Fruit fly (Drosophila melanogaster) whole organism, pupa: ENCODE results near the gene Tmem43.

ENCODE experiments used
- CG10348 ChIP-seq: fragments of 200-800 bp; sonication (Bioruptor generic); IDR thresholded peaks from 2 replicates; pipeline ENCODE4 v1.3.6; 2022; ENCODE audit warnings: missing biosample characterization, missing genetic modification characterization
- CG12605 ChIP-seq: fragments of 200-800 bp; sonication (Bioruptor generic); IDR thresholded peaks from 2 replicates; pipeline ENCODE4 v1.3.6; 2022; ENCODE audit warnings: missing biosample characterization, missing genetic modification characterization
- CG13204 ChIP-seq: fragments of 200-800 bp; sonication (Bioruptor generic); optimal IDR thresholded peaks from 2 replicates; lab custom pipeline; 2018; ENCODE audit warnings: missing biosample characterization, mild to moderate bottlenecking, missing genetic modification characterization, moderate library complexity
- CG14655 ChIP-seq: fragments of 200-800 bp; sonication (Bioruptor generic); optimal IDR thresholded peaks from 3 replicates; lab custom pipeline; 2017; ENCODE audit warnings: mild to moderate bottlenecking, missing biosample characterization, missing genetic modification reagents, missing genetic modification characterization
- CG15710 ChIP-seq: fragments of 200-800 bp; sonication (Bioruptor generic); optimal IDR thresholded peaks from 2 replicates; lab custom pipeline; 2018; ENCODE audit warnings: missing biosample characterization, mild to moderate bottlenecking, missing genetic modification characterization, moderate library complexity
- CG17806 ChIP-seq: fragments of 200-800 bp; sonication (Bioruptor generic); optimal IDR thresholded peaks from 2 replicates; lab custom pipeline; 2018; ENCODE audit warnings: missing biosample characterization, mild to moderate bottlenecking, missing genetic modification characterization, moderate library complexity
- CG32121 ChIP-seq: fragments of 200-800 bp; sonication (Bioruptor generic); IDR thresholded peaks from 2 replicates; pipeline ENCODE4 v1.3.6; 2022; ENCODE audit warnings: missing biosample characterization, missing genetic modification characterization
- CG34367 ChIP-seq: fragments of 200-800 bp; sonication (Bioruptor generic); optimal IDR thresholded peaks from 2 replicates; lab custom pipeline; 2018; ENCODE audit warnings: missing biosample characterization, mild to moderate bottlenecking, missing genetic modification characterization
- CG4496 ChIP-seq: fragments of 200-800 bp; sonication (Bioruptor generic); IDR thresholded peaks from 3 replicates; pipeline ENCODE4 v1.3.6; 2022; ENCODE audit warnings: missing biosample characterization, missing genetic modification characterization
- CG8159 ChIP-seq: fragments of 200-800 bp; sonication (Bioruptor generic); optimal IDR thresholded peaks from 3 replicates; lab custom pipeline; 2018; ENCODE audit warnings: missing biosample characterization, mild to moderate bottlenecking, missing genetic modification characterization, moderate library complexity
- CG8301 ChIP-seq: fragments of 200-800 bp; sonication (Bioruptor generic); optimal IDR thresholded peaks from 2 replicates; lab custom pipeline; 2018; ENCODE audit warnings: missing biosample characterization, mild to moderate bottlenecking, missing genetic modification characterization
- CG9948 ChIP-seq: fragments of 200-800 bp; sonication (Bioruptor generic); optimal IDR thresholded peaks from 2 replicates; lab custom pipeline; 2018; ENCODE audit warnings: missing biosample characterization, mild to moderate bottlenecking, missing genetic modification characterization, moderate library complexity
- D1 ChIP-seq: fragments of 200-800 bp; sonication (Bioruptor generic); optimal IDR thresholded peaks from 2 replicates; lab custom pipeline; 2018; ENCODE audit warnings: missing biosample characterization, mild to moderate bottlenecking, missing genetic modification characterization, moderate library complexity
- EcR ChIP-seq: fragments of 200-800 bp; sonication (Bioruptor generic); optimal IDR thresholded peaks from 3 replicates; lab custom pipeline; 2019; ENCODE audit warnings: missing biosample characterization, missing genetic modification characterization, mild to moderate bottlenecking, moderate library complexity, missing genetic modification reagents
- Ets98B ChIP-seq: fragments of 200-800 bp; sonication (Bioruptor generic); IDR thresholded peaks from 2 replicates; pipeline ENCODE4 v1.3.6; 2022; ENCODE audit warnings: missing biosample characterization, missing genetic modification characterization
- Pif1A ChIP-seq: fragments of 200-800 bp; sonication (Bioruptor generic); optimal IDR thresholded peaks from 3 replicates; lab custom pipeline; 2016; ENCODE audit warnings: missing biosample characterization, missing genetic modification characterization
- Pif1B ChIP-seq: fragments of 200-800 bp; sonication (Bioruptor generic); optimal IDR thresholded peaks from 3 replicates; lab custom pipeline; 2016; ENCODE audit warnings: missing biosample characterization, missing genetic modification characterization
- Snoo ChIP-seq: fragments of 200-800 bp; sonication (Bioruptor generic); optimal IDR thresholded peaks from 3 replicates; lab custom pipeline; 2017; ENCODE audit warnings: missing biosample characterization, mild to moderate bottlenecking, missing genetic modification characterization, inconsistent platforms
- fd96Ca ChIP-seq: fragments of 200-800 bp; sonication (Bioruptor generic); IDR thresholded peaks from 3 replicates; pipeline ENCODE4 v1.3.6; 2022; ENCODE audit warnings: missing biosample characterization, missing genetic modification characterization
- gl ChIP-seq: fragments of 200-800 bp; sonication (Bioruptor generic); optimal IDR thresholded peaks from 2 replicates; lab custom pipeline; 2018; ENCODE audit warnings: missing biosample characterization, mild to moderate bottlenecking, missing genetic modification characterization
- rn ChIP-seq: fragments of 200-800 bp; sonication (Bioruptor generic); IDR thresholded peaks from 2 replicates; pipeline ENCODE4 v1.3.6; 2022; ENCODE audit warnings: missing biosample characterization, missing genetic modification characterization

Tmem43 gene

dm6 chr3L:7940558-7941238, 25.8 kb upstream of the Tmem43 start:
- TF ChIP-seq gl (tag; lab: Kevin White, UChicago) (no peak), Snoo (tag; lab: Kevin White, UChicago) (no peak), CG34367 (tag; lab: Kevin White, UChicago) (no peak), CG10348 (GFP tag; lab: Robert Waterston, UW) (no peak), rn (GFP tag; lab: Robert Waterston, UW) (no peak)
- TF ChIP-seq, all 21 proteins: peak for 0

- TF ChIP-seq Ets98B (GFP tag; lab: Robert Waterston, UW) (no peak), CG10348 (GFP tag; lab: Robert Waterston, UW) (no peak), CG4496 (GFP tag; lab: Robert Waterston, UW) (no peak), fd96Ca (GFP tag; lab: Robert Waterston, UW) (no peak), CG9948 (tag; lab: Kevin White, UChicago) (no peak), gl (tag; lab: Kevin White, UChicago) (no peak), CG8301 (tag; lab: Kevin White, UChicago) (no peak), CG15710 (no peak), CG13204 (no peak), CG8159 (tag; lab: Kevin White, UChicago) (no peak), CG14655 (GFP tag; lab: Kevin White, UChicago) (no peak), CG12605 (no peak), CG32121 (no peak), CG17806 (tag; lab: Kevin White, UChicago) (no peak), Snoo (tag; lab: Kevin White, UChicago) (no peak), CG34367 (tag; lab: Kevin White, UChicago) (no peak), D1 (tag; lab: Kevin White, UChicago) (no peak)
Measured at dm6 chr3L:7938638-7939037, 23.7 kb upstream of the Tmem43 start.

dm6 chr3L:7935933-7936494, 21.1 kb upstream of the Tmem43 start, which contains the start of the genes syd and Srp9:
TSS of gene syd (minus strand) at chr3L:7936120.
TSS of gene Srp9 (plus strand) at chr3L:7936373.
- no peak for TF ChIP-seq CG12605
- no peak for TF ChIP-seq CG14655 (GFP tag; lab: Kevin White, UChicago)
- TF ChIP-seq Pif1B = no peak
- TF ChIP-seq CG34367 (tag; lab: Kevin White, UChicago) = no peak
- no peak for TF ChIP-seq CG10348 (GFP tag; lab: Robert Waterston, UW)

dm6 chr3L:7935409-7935932, 20.6 kb upstream of the Tmem43 start:
- TF ChIP-seq Pif1B (no peak), fd96Ca (GFP tag; lab: Robert Waterston, UW) (no peak), CG4496 (GFP tag; lab: Robert Waterston, UW) (no peak), EcR (GFP tag; lab: Kevin White, UChicago) (peak; percentile 30), rn (GFP tag; lab: Robert Waterston, UW) (no peak), CG12605 (no peak), CG10348 (GFP tag; lab: Robert Waterston, UW) (no peak)

- TF ChIP-seq EcR (GFP tag; lab: Kevin White, UChicago) (peak; percentile 45), CG8301 (tag; lab: Kevin White, UChicago) (no peak), CG14655 (GFP tag; lab: Kevin White, UChicago) (no peak)
Measured at dm6 chr3L:7934857-7935256, 19.9 kb upstream of the Tmem43 start.

dm6 chr3L:7934200-7934599, 19.3 kb upstream of the Tmem43 start:
- TF ChIP-seq EcR (GFP tag; lab: Kevin White, UChicago) (no peak), fd96Ca (GFP tag; lab: Robert Waterston, UW) (no peak), CG12605 (no peak), Snoo (tag; lab: Kevin White, UChicago) (no peak), CG8301 (tag; lab: Kevin White, UChicago) (no peak), Pif1A (no peak), CG10348 (GFP tag; lab: Robert Waterston, UW) (no peak), CG9948 (tag; lab: Kevin White, UChicago) (no peak), CG17806 (tag; lab: Kevin White, UChicago) (no peak), CG14655 (GFP tag; lab: Kevin White, UChicago) (no peak), gl (tag; lab: Kevin White, UChicago) (no peak), CG4496 (GFP tag; lab: Robert Waterston, UW) (no peak)
